Fruit fly (Drosophila melanogaster) whole organism, pupa: ENCODE results near the gene ind.

Source experiments
- CG10348 ChIP-seq: fragments of 200-800 bp; sonication (Bioruptor generic); IDR thresholded peaks from 2 replicates; pipeline ENCODE4 v1.3.6; 2022; ENCODE audit warnings: missing biosample characterization, missing genetic modification characterization
- CG12605 ChIP-seq: fragments of 200-800 bp; sonication (Bioruptor generic); IDR thresholded peaks from 2 replicates; pipeline ENCODE4 v1.3.6; 2022; ENCODE audit warnings: missing biosample characterization, missing genetic modification characterization
- CG13204 ChIP-seq: fragments of 200-800 bp; sonication (Bioruptor generic); optimal IDR thresholded peaks from 2 replicates; lab custom pipeline; 2018; ENCODE audit warnings: missing biosample characterization, mild to moderate bottlenecking, missing genetic modification characterization, moderate library complexity
- CG14655 ChIP-seq: fragments of 200-800 bp; sonication (Bioruptor generic); optimal IDR thresholded peaks from 3 replicates; lab custom pipeline; 2017; ENCODE audit warnings: mild to moderate bottlenecking, missing biosample characterization, missing genetic modification reagents, missing genetic modification characterization
- CG15710 ChIP-seq: fragments of 200-800 bp; sonication (Bioruptor generic); optimal IDR thresholded peaks from 2 replicates; lab custom pipeline; 2018; ENCODE audit warnings: missing biosample characterization, mild to moderate bottlenecking, missing genetic modification characterization, moderate library complexity
- CG17806 ChIP-seq: fragments of 200-800 bp; sonication (Bioruptor generic); optimal IDR thresholded peaks from 2 replicates; lab custom pipeline; 2018; ENCODE audit warnings: missing biosample characterization, mild to moderate bottlenecking, missing genetic modification characterization, moderate library complexity
- CG32121 ChIP-seq: fragments of 200-800 bp; sonication (Bioruptor generic); IDR thresholded peaks from 2 replicates; pipeline ENCODE4 v1.3.6; 2022; ENCODE audit warnings: missing biosample characterization, missing genetic modification characterization
- CG34367 ChIP-seq: fragments of 200-800 bp; sonication (Bioruptor generic); optimal IDR thresholded peaks from 2 replicates; lab custom pipeline; 2018; ENCODE audit warnings: missing biosample characterization, mild to moderate bottlenecking, missing genetic modification characterization
- CG4496 ChIP-seq: fragments of 200-800 bp; sonication (Bioruptor generic); IDR thresholded peaks from 3 replicates; pipeline ENCODE4 v1.3.6; 2022; ENCODE audit warnings: missing biosample characterization, missing genetic modification characterization
- CG8159 ChIP-seq: fragments of 200-800 bp; sonication (Bioruptor generic); optimal IDR thresholded peaks from 3 replicates; lab custom pipeline; 2018; ENCODE audit warnings: missing biosample characterization, mild to moderate bottlenecking, missing genetic modification characterization, moderate library complexity
- CG8301 ChIP-seq: fragments of 200-800 bp; sonication (Bioruptor generic); optimal IDR thresholded peaks from 2 replicates; lab custom pipeline; 2018; ENCODE audit warnings: missing biosample characterization, mild to moderate bottlenecking, missing genetic modification characterization
- CG9948 ChIP-seq: fragments of 200-800 bp; sonication (Bioruptor generic); optimal IDR thresholded peaks from 2 replicates; lab custom pipeline; 2018; ENCODE audit warnings: missing biosample characterization, mild to moderate bottlenecking, missing genetic modification characterization, moderate library complexity
- D1 ChIP-seq: fragments of 200-800 bp; sonication (Bioruptor generic); optimal IDR thresholded peaks from 2 replicates; lab custom pipeline; 2018; ENCODE audit warnings: missing biosample characterization, mild to moderate bottlenecking, missing genetic modification characterization, moderate library complexity
- EcR ChIP-seq: fragments of 200-800 bp; sonication (Bioruptor generic); optimal IDR thresholded peaks from 3 replicates; lab custom pipeline; 2019; ENCODE audit warnings: missing biosample characterization, missing genetic modification characterization, mild to moderate bottlenecking, moderate library complexity, missing genetic modification reagents
- Ets98B ChIP-seq: fragments of 200-800 bp; sonication (Bioruptor generic); IDR thresholded peaks from 2 replicates; pipeline ENCODE4 v1.3.6; 2022; ENCODE audit warnings: missing biosample characterization, missing genetic modification characterization
- Pif1A ChIP-seq: fragments of 200-800 bp; sonication (Bioruptor generic); optimal IDR thresholded peaks from 3 replicates; lab custom pipeline; 2016; ENCODE audit warnings: missing biosample characterization, missing genetic modification characterization
- Pif1B ChIP-seq: fragments of 200-800 bp; sonication (Bioruptor generic); optimal IDR thresholded peaks from 3 replicates; lab custom pipeline; 2016; ENCODE audit warnings: missing biosample characterization, missing genetic modification characterization
- Snoo ChIP-seq: fragments of 200-800 bp; sonication (Bioruptor generic); optimal IDR thresholded peaks from 3 replicates; lab custom pipeline; 2017; ENCODE audit warnings: missing biosample characterization, mild to moderate bottlenecking, missing genetic modification characterization, inconsistent platforms
- fd96Ca ChIP-seq: fragments of 200-800 bp; sonication (Bioruptor generic); IDR thresholded peaks from 3 replicates; pipeline ENCODE4 v1.3.6; 2022; ENCODE audit warnings: missing biosample characterization, missing genetic modification characterization
- gl ChIP-seq: fragments of 200-800 bp; sonication (Bioruptor generic); optimal IDR thresholded peaks from 2 replicates; lab custom pipeline; 2018; ENCODE audit warnings: missing biosample characterization, mild to moderate bottlenecking, missing genetic modification characterization
- rn ChIP-seq: fragments of 200-800 bp; sonication (Bioruptor generic); IDR thresholded peaks from 2 replicates; pipeline ENCODE4 v1.3.6; 2022; ENCODE audit warnings: missing biosample characterization, missing genetic modification characterization

Gene ind

DNA sequence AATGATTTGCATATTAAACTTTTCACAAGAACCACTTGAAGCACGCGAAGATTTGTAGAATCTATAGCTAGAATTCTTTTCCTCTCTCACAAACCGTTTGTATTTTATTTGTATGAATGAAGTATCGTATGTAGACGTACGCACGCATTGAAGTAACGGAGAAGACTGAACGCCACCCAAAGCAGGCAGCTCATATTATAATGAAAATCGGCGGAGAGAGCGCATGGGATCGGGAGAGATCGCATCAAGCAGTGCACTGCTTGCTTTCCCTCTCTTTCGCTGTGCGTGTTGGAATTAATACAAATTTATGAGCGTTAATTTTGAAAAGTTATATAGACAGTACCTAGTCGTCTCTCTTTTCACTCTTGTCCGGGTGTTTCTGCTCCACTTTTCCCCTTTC, 35.6 kb upstream of the ind start:
- no peak for TF ChIP-seq CG9948 (tag; lab: Kevin White, UChicago)
- peak; percentile 27; the same call in 1 of the 2 replicates for TF ChIP-seq Ets98B (GFP tag; lab: Robert Waterston, UW)
- no peak for TF ChIP-seq CG10348 (GFP tag; lab: Robert Waterston, UW)
- TF ChIP-seq Pif1B (GFP tag; lab: Kevin White, UChicago), result no peak
- TF ChIP-seq CG12605, result peak; percentile 35
- TF ChIP-seq CG13204, result no peak
- TF ChIP-seq CG32121 (GFP tag; lab: Robert Waterston, UW), result peak; percentile 9; the same call in 1 of the 2 replicates

DNA sequence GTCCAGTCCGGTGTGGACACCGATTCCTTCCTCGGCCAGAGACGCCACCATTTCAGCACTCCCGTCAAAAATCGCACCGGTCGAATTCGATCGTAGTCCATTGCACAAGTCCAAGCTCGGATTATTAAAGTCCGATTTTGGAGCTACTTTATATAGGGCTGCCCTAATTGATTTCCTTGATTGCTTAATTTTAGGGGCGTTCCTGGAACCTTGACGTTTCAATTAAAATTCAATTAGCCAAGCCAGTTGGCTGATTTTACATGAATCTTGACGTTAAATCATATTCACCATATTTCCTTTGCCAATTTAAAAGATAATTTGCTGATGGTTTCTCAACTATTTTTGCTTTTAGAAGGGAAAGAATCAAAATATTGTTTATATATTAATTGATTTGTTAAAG, 34.6 kb upstream of the ind start, which contains the start of gene Or71a:
Gene Or71a, minus strand, starts transcription at position 101 of the 400 bp plus-strand sequence.
- TF ChIP-seq CG10348 (GFP tag; lab: Robert Waterston, UW) (no peak), Pif1B (GFP tag; lab: Kevin White, UChicago) (no peak), CG17806 (tag; lab: Kevin White, UChicago) (no peak), CG13204 (no peak), CG8159 (tag; lab: Kevin White, UChicago) (no peak), CG9948 (tag; lab: Kevin White, UChicago) (no peak), Ets98B (GFP tag; lab: Robert Waterston, UW) (no peak), D1 (tag; lab: Kevin White, UChicago) (no peak)

DNA sequence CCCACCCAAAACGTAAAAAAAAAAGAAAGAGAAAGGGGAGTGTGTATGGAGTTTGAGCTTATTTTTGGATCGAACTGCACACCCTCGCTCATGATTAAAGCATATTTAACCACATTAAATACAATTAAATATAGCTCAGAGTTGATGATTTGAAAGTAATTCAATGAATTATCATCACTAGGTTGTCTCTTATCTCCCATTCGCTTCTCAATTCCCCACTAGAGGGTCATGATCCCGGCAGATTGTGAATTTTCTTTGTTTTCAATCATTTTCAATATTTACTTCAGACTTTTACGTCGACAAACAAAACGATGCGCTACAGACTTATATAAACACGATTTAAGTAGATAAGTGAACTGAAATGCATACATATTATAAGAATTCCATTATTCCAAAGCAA, 32.7 kb upstream of the ind start:
- TF ChIP-seq Pif1B (GFP tag; lab: Kevin White, UChicago) (no peak), rn (no peak), CG8159 (tag; lab: Kevin White, UChicago) (no peak), CG15710 (tag; lab: Kevin White, UChicago) (no peak), EcR (GFP tag; lab: Kevin White, UChicago) (peak; percentile 30)

DNA sequence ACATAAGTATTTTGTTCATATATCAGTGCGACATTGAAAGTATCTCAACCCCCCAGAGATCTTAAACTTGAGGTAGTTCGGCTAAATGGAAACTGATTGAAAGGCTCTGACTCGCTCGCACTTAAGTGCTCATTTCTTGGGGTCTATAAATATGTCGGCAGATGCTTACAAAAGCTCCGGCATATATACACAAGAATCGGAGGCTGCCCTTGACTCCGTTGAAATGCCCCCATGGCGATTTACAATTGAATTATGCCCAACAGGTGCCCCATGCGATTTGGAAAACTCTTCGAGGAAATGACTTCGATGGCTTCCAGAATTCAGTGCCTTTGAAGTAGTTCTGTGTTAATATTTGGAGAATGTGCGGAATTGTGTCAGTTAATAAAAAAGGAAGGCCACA, 30.0 kb upstream of the ind start:
- TF ChIP-seq CG32121 (GFP tag; lab: Robert Waterston, UW) (no peak), CG8159 (tag; lab: Kevin White, UChicago) (no peak), CG14655 (no peak), CG34367 (no peak), rn (no peak)

DNA sequence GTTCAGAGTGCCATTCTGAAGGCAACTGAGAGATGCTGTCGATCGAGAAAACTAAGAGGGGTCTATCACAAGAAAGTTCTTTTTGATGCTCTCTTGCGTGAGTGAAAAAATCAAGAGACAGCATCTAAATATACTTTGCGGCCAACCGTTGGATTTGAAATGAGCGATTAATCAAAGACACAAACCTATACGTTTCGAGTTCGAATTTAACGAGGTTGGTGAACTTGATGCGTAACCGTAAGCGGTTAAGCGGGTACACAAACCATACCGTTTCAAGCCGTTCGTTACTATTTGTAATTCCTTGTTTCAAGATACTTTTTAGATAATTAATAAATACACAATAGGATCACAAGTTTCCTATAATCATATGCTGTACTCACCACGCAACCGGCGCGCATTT, 28.4 kb upstream of the ind start:
- TF ChIP-seq rn (no peak), CG17806 (tag; lab: Kevin White, UChicago) (no peak), EcR (GFP tag; lab: Kevin White, UChicago) (no peak), D1 (tag; lab: Kevin White, UChicago) (no peak), CG15710 (tag; lab: Kevin White, UChicago) (no peak), CG32121 (GFP tag; lab: Robert Waterston, UW) (no peak), CG34367 (no peak), CG9948 (tag; lab: Kevin White, UChicago) (no peak), CG8301 (tag; lab: Kevin White, UChicago) (no peak), CG4496 (GFP tag; lab: Robert Waterston, UW) (no peak), CG8159 (tag; lab: Kevin White, UChicago) (no peak), CG12605 (no peak), CG14655 (no peak), Pif1A (no peak), CG13204 (no peak), gl (tag; lab: Kevin White, UChicago) (no peak), Snoo (no peak), CG10348 (GFP tag; lab: Robert Waterston, UW) (no peak)

DNA sequence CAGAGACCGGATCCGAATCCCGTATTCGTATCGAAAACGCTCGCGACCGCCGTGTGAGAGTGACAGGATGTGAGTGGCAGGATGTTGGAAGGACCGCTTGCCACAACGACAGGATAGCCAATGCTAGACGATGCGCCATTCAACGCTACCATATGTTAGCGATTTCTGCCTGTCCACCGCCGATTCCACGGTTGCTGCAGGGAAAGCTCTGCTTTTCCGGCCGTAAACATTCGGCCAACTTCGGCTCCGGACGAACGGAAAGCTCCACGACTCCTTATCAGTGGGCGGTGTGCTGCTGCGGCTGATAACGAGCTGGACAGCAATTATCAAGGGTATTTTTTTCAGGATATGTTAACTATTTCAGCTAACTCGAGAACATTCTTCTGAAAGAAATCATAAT, 21.2 kb upstream of the ind start, which contains the start of gene Sytbeta:
Gene Sytbeta, minus strand, starts transcription at position 101 of the 400 bp plus-strand sequence.
- TF ChIP-seq CG8301 (tag; lab: Kevin White, UChicago) (no peak), Snoo (no peak), rn (no peak), CG4496 (GFP tag; lab: Robert Waterston, UW) (no peak), CG14655 (no peak), CG17806 (tag; lab: Kevin White, UChicago) (no peak), D1 (tag; lab: Kevin White, UChicago) (no peak), CG9948 (tag; lab: Kevin White, UChicago) (no peak)
- TF ChIP-seq, all 21 proteins: peak for 0

DNA sequence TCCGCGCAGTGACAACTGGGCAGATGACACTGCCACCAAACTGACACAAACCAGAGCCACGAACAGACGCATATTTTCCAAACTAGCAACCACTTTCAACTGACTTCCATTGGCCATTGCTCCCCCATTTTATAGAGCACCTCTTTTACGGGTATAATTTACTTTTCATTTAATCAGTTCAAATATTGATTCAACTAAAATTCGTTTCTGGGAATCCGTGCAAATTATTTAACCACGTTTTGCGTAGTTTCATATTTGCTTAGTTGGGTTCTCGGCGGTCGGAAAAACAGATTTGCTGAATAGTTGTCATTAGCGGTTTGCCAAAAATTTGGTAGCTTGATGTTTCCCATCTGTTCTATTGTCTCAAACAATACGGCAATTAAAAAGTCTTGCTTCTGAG, 17.9 kb upstream of the ind start, which contains the start of gene CG13460:
Gene CG13460, minus strand, starts transcription at position 101 of the 400 bp plus-strand sequence.
- TF ChIP-seq Ets98B (GFP tag; lab: Robert Waterston, UW), result no peak
- TF ChIP-seq Pif1A, result no peak
- no peak for TF ChIP-seq gl (tag; lab: Kevin White, UChicago)
- no peak for TF ChIP-seq CG32121 (GFP tag; lab: Robert Waterston, UW)
- no peak for TF ChIP-seq CG34367
- no peak for TF ChIP-seq CG8301 (tag; lab: Kevin White, UChicago)
- TF ChIP-seq CG9948 (tag; lab: Kevin White, UChicago), result no peak
- no peak for TF ChIP-seq CG17806 (tag; lab: Kevin White, UChicago)
- TF ChIP-seq rn, result no peak
- TF ChIP-seq CG10348 (GFP tag; lab: Robert Waterston, UW), result no peak
- TF ChIP-seq Pif1B (GFP tag; lab: Kevin White, UChicago), result no peak
- no peak for TF ChIP-seq Snoo
- TF ChIP-seq EcR (GFP tag; lab: Kevin White, UChicago), result no peak
- TF ChIP-seq CG14655, result no peak
- TF ChIP-seq CG4496 (GFP tag; lab: Robert Waterston, UW), result no peak
- TF ChIP-seq CG13204, result no peak
- no peak for TF ChIP-seq D1 (tag; lab: Kevin White, UChicago)
- no peak for TF ChIP-seq fd96Ca
- TF ChIP-seq CG8159 (tag; lab: Kevin White, UChicago), result no peak
- TF ChIP-seq CG12605, result no peak
